Fruit fly (Drosophila melanogaster) ovary, adult (tissue): ENCODE results near the gene CG3505.

Source experiments
- CG17801 ChIP-seq: fragments of 200-800 bp; optimal IDR thresholded peaks from 2 replicates; lab custom pipeline; 2019; ENCODE audit warnings: missing biosample characterization, mild to moderate bottlenecking, missing genetic modification characterization, moderate library complexity; ENCODE audit not compliant: partially characterized antibody

CG3505 gene

DNA sequence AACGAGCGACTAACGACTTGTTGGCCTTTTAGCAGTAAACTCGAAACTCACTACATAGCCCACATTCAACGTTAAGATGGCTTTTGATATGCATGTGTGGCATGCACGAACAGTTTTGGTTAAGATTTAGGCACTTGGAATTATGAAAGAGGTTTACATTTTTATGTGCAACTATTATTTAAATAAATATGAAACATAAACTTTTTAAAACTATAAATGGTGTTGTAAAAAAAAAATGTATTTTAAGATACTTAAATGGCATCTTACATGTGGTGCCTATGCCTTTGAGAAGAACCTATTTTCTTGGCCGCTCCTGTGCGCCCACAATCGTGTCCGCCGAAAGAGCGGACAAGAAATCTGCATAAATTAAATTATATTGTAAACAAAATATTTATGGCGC lies 49.1 kb downstream of the CG3505 start:
- no peak for TF ChIP-seq CG17801 (GFP tag; lab: Kevin White, UChicago)

DNA sequence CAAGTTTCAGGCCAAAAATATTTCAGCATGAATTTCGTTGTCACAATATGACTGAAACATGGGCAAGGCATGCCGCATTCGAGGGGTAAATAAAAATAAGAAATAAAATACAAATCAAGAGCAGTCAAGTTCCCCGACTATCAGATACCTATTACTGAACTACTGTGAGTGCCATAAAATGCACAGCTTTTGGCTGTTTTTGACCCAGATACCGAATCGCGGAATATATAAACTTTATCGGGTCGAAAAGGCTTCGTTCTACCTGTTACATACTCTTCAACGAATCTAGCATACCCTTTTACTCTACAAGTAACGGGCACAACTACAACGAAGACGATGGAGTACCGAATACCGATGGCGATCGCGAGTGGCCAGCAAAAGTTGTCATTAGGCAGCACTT lies 49.6 kb downstream of the CG3505 start:
- TF ChIP-seq CG17801 (GFP tag; lab: Kevin White, UChicago): peak; percentile 6

DNA sequence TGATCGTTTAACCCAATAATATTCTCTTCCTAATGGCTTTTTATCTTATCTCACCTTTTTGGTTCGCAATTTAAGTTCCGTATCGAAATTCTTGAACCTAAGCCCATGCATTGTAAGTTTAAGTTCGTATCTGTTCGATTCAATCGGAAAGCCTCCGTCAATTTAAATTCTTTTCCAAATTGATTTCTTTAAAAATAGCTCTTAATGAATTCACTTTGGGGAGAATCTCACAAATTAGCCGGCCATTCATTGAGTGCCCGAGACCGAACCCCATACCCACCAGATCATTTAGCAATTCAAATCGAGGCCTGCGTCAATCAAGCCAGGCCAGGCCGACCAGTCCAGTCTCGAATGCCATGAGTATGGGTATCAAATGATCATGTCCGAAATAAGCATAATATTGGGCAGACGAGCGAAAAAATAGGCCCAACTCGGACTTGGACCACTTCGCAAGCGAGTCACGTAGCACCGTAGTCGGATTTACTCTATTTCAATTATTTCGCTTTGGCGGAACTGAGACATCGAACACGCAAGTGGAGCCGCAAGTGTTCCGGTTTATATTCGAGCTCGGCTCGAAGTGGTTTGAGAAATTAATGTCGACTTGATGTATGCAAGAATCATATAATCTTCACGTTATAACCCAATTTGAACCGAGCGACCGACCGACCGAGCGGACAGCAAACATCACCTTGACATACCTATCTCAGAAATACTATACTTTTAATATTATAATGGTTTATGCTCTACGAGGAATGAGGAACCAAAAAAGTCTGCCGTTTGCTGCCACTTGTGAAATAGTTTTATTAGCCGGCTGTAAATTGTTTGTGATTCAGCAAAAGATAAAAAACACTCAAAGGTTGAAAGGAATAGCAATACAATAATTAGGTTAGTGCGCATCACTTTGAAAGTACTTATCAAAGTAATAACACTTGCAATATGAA lies 50.7 kb downstream of the CG3505 start:
- no peak for TF ChIP-seq CG17801 (GFP tag; lab: Kevin White, UChicago)
